Fruit fly (Drosophila melanogaster) whole organism, embryonic: Measurements from ENCODE around the gene Hecw.

ENCODE experiments used
- Abd-B ChIP-seq: fragments of 200-800 bp; sonication (Bioruptor generic); optimal IDR thresholded peaks from 2 replicates; lab custom pipeline; 2018; ENCODE audit warnings: missing biosample characterization, mild to moderate bottlenecking, missing genetic modification characterization, moderate library complexity
- Adf1 ChIP-seq: fragments of 200-800 bp; sonication (Bioruptor generic); IDR thresholded peaks from 2 replicates; pipeline ENCODE4 v1.3.6; 2022; ENCODE audit warnings: missing biosample characterization, missing genetic modification characterization
- BEAF-32 ChIP-seq: fragments of 200-800 bp; sonication (Bioruptor generic); optimal IDR thresholded peaks from 3 replicates; lab custom pipeline; 2017; ENCODE audit warnings: missing biosample characterization, missing genetic modification characterization, mild to moderate bottlenecking, moderate library complexity, missing genetic modification reagents
- CG10274 ChIP-seq: fragments of 200-800 bp; sonication (Bioruptor generic); optimal IDR thresholded peaks from 3 replicates; lab custom pipeline; 2017; ENCODE audit warnings: missing biosample characterization, mild to moderate bottlenecking, missing genetic modification characterization
- CG10321 ChIP-seq: fragments of 200-800 bp; sonication (Bioruptor generic); IDR thresholded peaks from 2 replicates; pipeline ENCODE4 v1.3.6; 2022; ENCODE audit warnings: missing biosample characterization, missing genetic modification characterization
- CG11247 ChIP-seq: fragments of 200-800 bp; sonication (Bioruptor generic); IDR thresholded peaks from 2 replicates; pipeline ENCODE4 v1.3.6; 2022; ENCODE audit warnings: missing biosample characterization, missing genetic modification characterization
- CG12236 ChIP-seq: fragments of 200-800 bp; sonication (Bioruptor generic); optimal IDR thresholded peaks from 2 replicates; lab custom pipeline; 2016; ENCODE audit warnings: missing biosample characterization, missing genetic modification characterization
- CG14860 ChIP-seq: fragments of 200-800 bp; sonication (Bioruptor generic); IDR thresholded peaks from 3 replicates; pipeline ENCODE4 v1.3.6; 2022; ENCODE audit warnings: missing biosample characterization, missing genetic modification characterization; ENCODE audit not compliant: partially characterized antibody
- CG16813 ChIP-seq: fragments of 200-800 bp; sonication (Bioruptor generic); IDR thresholded peaks from 3 replicates; pipeline ENCODE4 v1.3.6; 2022; ENCODE audit warnings: missing biosample characterization, missing genetic modification characterization; ENCODE audit not compliant: partially characterized antibody
- CG2875 ChIP-seq: fragments of 200-800 bp; sonication (Bioruptor generic); optimal IDR thresholded peaks from 2 replicates; lab custom pipeline; 2017; ENCODE audit warnings: missing biosample characterization, mild to moderate bottlenecking, missing genetic modification characterization, missing genetic modification reagents
- CG31388 ChIP-seq: fragments of 200-800 bp; sonication (Bioruptor generic); optimal IDR thresholded peaks from 2 replicates; lab custom pipeline; 2016; ENCODE audit warnings: missing biosample characterization, missing genetic modification characterization
- CG33213 ChIP-seq: fragments of 200-800 bp; sonication (Bioruptor generic); optimal IDR thresholded peaks from 3 replicates; lab custom pipeline; 2016; ENCODE audit warnings: missing biosample characterization, missing genetic modification characterization
- CG34422 ChIP-seq: fragments of 200-800 bp; sonication (Bioruptor generic); IDR thresholded peaks from 3 replicates; pipeline ENCODE4 v1.3.6; 2022; ENCODE audit warnings: missing biosample characterization, missing genetic modification characterization
- CG43689 ChIP-seq: fragments of 200-800 bp; sonication (Bioruptor generic); IDR thresholded peaks from 2 replicates; pipeline ENCODE4 v1.3.6; 2022; ENCODE audit warnings: missing biosample characterization, missing genetic modification characterization
- CG4707 ChIP-seq: fragments of 200-800 bp; sonication (Bioruptor generic); optimal IDR thresholded peaks from 2 replicates; lab custom pipeline; 2018; ENCODE audit warnings: missing biosample characterization, mild to moderate bottlenecking, missing genetic modification characterization, moderate library complexity
- CG6254 ChIP-seq: fragments of 200-800 bp; sonication (Bioruptor generic); optimal IDR thresholded peaks from 3 replicates; lab custom pipeline; 2017; ENCODE audit warnings: mild to moderate bottlenecking, missing biosample characterization, missing genetic modification reagents, missing genetic modification characterization
- CG6765 ChIP-seq: fragments of 200-800 bp; sonication (Bioruptor generic); optimal IDR thresholded peaks from 3 replicates; lab custom pipeline; 2017; ENCODE audit warnings: missing biosample characterization, mild to moderate bottlenecking, missing genetic modification characterization
- CG8089 ChIP-seq: fragments of 200-800 bp; sonication (Bioruptor generic); optimal IDR thresholded peaks from 3 replicates; lab custom pipeline; 2016; ENCODE audit warnings: missing biosample characterization, missing genetic modification characterization
- CG8281 ChIP-seq: fragments of 200-800 bp; sonication (Bioruptor generic); optimal IDR thresholded peaks from 2 replicates; lab custom pipeline; 2018; ENCODE audit warnings: missing biosample characterization, mild to moderate bottlenecking, missing genetic modification characterization, moderate library complexity
- CG9609 ChIP-seq: fragments of 200-800 bp; sonication (Bioruptor generic); optimal IDR thresholded peaks from 3 replicates; lab custom pipeline; 2016; ENCODE audit warnings: missing biosample characterization, missing genetic modification characterization
- CTCF ChIP-seq: fragments of 200-800 bp; sonication (Bioruptor generic); optimal IDR thresholded peaks from 2 replicates; lab custom pipeline; 2017; ENCODE audit warnings: missing biosample characterization, mild to moderate bottlenecking, missing genetic modification characterization, moderate library complexity
- CkIIα-i1 ChIP-seq: fragments of 200-800 bp; sonication (Bioruptor generic); IDR thresholded peaks from 2 replicates; pipeline ENCODE4 v1.3.6; 2022; ENCODE audit warnings: missing biosample characterization, missing genetic modification characterization
- CrebB ChIP-seq: fragments of 200-800 bp; sonication (Bioruptor generic); optimal IDR thresholded peaks from 3 replicates; lab custom pipeline; 2018; ENCODE audit warnings: missing biosample characterization, mild to moderate bottlenecking, missing genetic modification characterization
- D19A ChIP-seq: fragments of 200-800 bp; optimal IDR thresholded peaks from 3 replicates; lab custom pipeline; 2019; ENCODE audit warnings: missing biosample characterization, mild to moderate bottlenecking, missing genetic modification characterization, moderate library complexity
- D19B ChIP-seq: fragments of 200-800 bp; sonication (Bioruptor generic); optimal IDR thresholded peaks from 2 replicates; lab custom pipeline; 2017; ENCODE audit warnings: missing biosample characterization, mild to moderate bottlenecking, missing genetic modification characterization
- Dbx ChIP-seq: fragments of 200-800 bp; sonication (Bioruptor generic); IDR thresholded peaks from 3 replicates; pipeline ENCODE4 v1.3.6; 2022; ENCODE audit warnings: missing biosample characterization, missing genetic modification characterization
- Hmr ChIP-seq: fragments of 200-800 bp; sonication (Bioruptor generic); optimal IDR thresholded peaks from 3 replicates; lab custom pipeline; 2017; ENCODE audit warnings: mild to moderate bottlenecking, missing biosample characterization, missing genetic modification reagents, missing genetic modification characterization
- Side ChIP-seq: fragments of 200-800 bp; sonication (Bioruptor generic); optimal IDR thresholded peaks from 2 replicates; lab custom pipeline; 2016; ENCODE audit warnings: missing biosample characterization, missing genetic modification characterization
- Vsx1 ChIP-seq: fragments of 200-800 bp; sonication (Bioruptor generic); optimal IDR thresholded peaks from 2 replicates; lab custom pipeline; 2017; ENCODE audit warnings: missing biosample characterization, mild to moderate bottlenecking, missing genetic modification characterization, missing genetic modification reagents
- ac ChIP-seq: fragments of 200-800 bp; sonication (Bioruptor generic); optimal IDR thresholded peaks from 3 replicates; lab custom pipeline; 2017; ENCODE audit warnings: missing biosample characterization, mild to moderate bottlenecking, missing genetic modification characterization
- crol ChIP-seq: fragments of 200-800 bp; sonication (Bioruptor generic); IDR thresholded peaks from 2 replicates; pipeline ENCODE4 v1.3.6; 2022; ENCODE audit warnings: missing biosample characterization, missing genetic modification characterization
- da ChIP-seq: fragments of 200-800 bp; sonication (Bioruptor generic); optimal IDR thresholded peaks from 2 replicates; lab custom pipeline; 2016; ENCODE audit warnings: missing biosample characterization, missing genetic modification characterization
- eve ChIP-seq, 2 experiments: fragments of >200 bp; optimal IDR thresholded peaks; 2 replicates each; lab custom pipeline; 2017; ENCODE audit warnings: missing biosample characterization in 2 of 2, missing genetic modification characterization in 2 of 2
- ftz-f1 ChIP-seq: fragments of 200-800 bp; sonication (Bioruptor generic); optimal IDR thresholded peaks from 2 replicates; lab custom pipeline; 2016; ENCODE audit warnings: missing biosample characterization, missing genetic modification characterization
- fu2 ChIP-seq: fragments of 200-800 bp; sonication (Bioruptor generic); optimal IDR thresholded peaks from 2 replicates; lab custom pipeline; 2016; ENCODE audit warnings: missing biosample characterization, missing genetic modification characterization
- gsb ChIP-seq: fragments of 200-800 bp; sonication (Bioruptor generic); IDR thresholded peaks from 2 replicates; pipeline ENCODE4 v1.3.6; 2022; ENCODE audit warnings: missing biosample characterization, missing genetic modification characterization
- ken ChIP-seq: fragments of 200-800 bp; sonication (Bioruptor generic); IDR thresholded peaks from 3 replicates; pipeline ENCODE4 v1.3.6; 2022; ENCODE audit warnings: missing biosample characterization, missing genetic modification characterization
- pfk ChIP-seq: fragments of 200-800 bp; sonication (Bioruptor generic); optimal IDR thresholded peaks from 2 replicates; lab custom pipeline; 2018; ENCODE audit warnings: missing biosample characterization, mild to moderate bottlenecking, missing genetic modification characterization, moderate library complexity
- phol ChIP-seq: fragments of 200-800 bp; sonication (Bioruptor generic); optimal IDR thresholded peaks from 3 replicates; lab custom pipeline; 2018; ENCODE audit warnings: missing biosample characterization, mild to moderate bottlenecking, missing genetic modification characterization, moderate library complexity
- pnt ChIP-seq: fragments of 200-800 bp; sonication (Bioruptor generic); optimal IDR thresholded peaks from 3 replicates; lab custom pipeline; 2016; ENCODE audit warnings: missing biosample characterization, missing genetic modification characterization
- pzg ChIP-seq: fragments of 200-800 bp; sonication (Bioruptor generic); optimal IDR thresholded peaks from 3 replicates; lab custom pipeline; 2018; ENCODE audit warnings: missing biosample characterization, mild to moderate bottlenecking, missing genetic modification characterization, moderate library complexity
- repo ChIP-seq: fragments of 200-800 bp; sonication (Bioruptor generic); optimal IDR thresholded peaks from 2 replicates; lab custom pipeline; 2016; ENCODE audit warnings: missing biosample characterization, missing genetic modification characterization
- row ChIP-seq: fragments of 200-800 bp; sonication (Bioruptor generic); IDR thresholded peaks from 3 replicates; pipeline ENCODE4 v1.3.6; 2022; ENCODE audit warnings: missing biosample characterization, missing genetic modification characterization
- scrt ChIP-seq: fragments of 200-800 bp; sonication (Bioruptor generic); optimal IDR thresholded peaks from 2 replicates; lab custom pipeline; 2018; ENCODE audit warnings: missing biosample characterization, mild to moderate bottlenecking, missing genetic modification characterization, moderate library complexity
- sim ChIP-seq: fragments of 200-800 bp; sonication (Bioruptor generic); IDR thresholded peaks from 2 replicates; pipeline ENCODE4 v1.3.6; 2022; ENCODE audit warnings: missing biosample characterization, missing genetic modification characterization
- so ChIP-seq: fragments of 200-800 bp; sonication (Bioruptor generic); IDR thresholded peaks from 3 replicates; pipeline ENCODE4 v1.3.6; 2022; ENCODE audit warnings: missing biosample characterization, missing genetic modification characterization
- sug ChIP-seq: fragments of 200-800 bp; optimal IDR thresholded peaks from 2 replicates; lab custom pipeline; 2019; ENCODE audit warnings: missing biosample characterization, mild to moderate bottlenecking, missing genetic modification characterization, moderate library complexity
- tap ChIP-seq: fragments of 200-800 bp; optimal IDR thresholded peaks from 3 replicates; lab custom pipeline; 2019; ENCODE audit warnings: missing biosample characterization, mild to moderate bottlenecking, missing genetic modification characterization, moderate library complexity
- tio ChIP-seq: fragments of 200-800 bp; sonication (Bioruptor generic); optimal IDR thresholded peaks from 2 replicates; lab custom pipeline; 2017; ENCODE audit warnings: missing biosample characterization, missing genetic modification characterization, inconsistent platforms
- wdn ChIP-seq: fragments of 200-800 bp; sonication (Bioruptor generic); IDR thresholded peaks from 2 replicates; pipeline ENCODE4 v1.3.6; 2022; ENCODE audit warnings: missing biosample characterization, missing genetic modification characterization
- z ChIP-seq: fragments of 200-800 bp; sonication (Bioruptor generic); IDR thresholded peaks from 3 replicates; pipeline ENCODE4 v1.3.6; 2022; ENCODE audit warnings: missing biosample characterization, missing genetic modification characterization

The Hecw gene

dm6 chrX:9579918-9580521 is 28.7 kb upstream of the Hecw start, which contains the start of gene LPCAT (continued):
- TF ChIP-seq phol = peak; percentile 83
- TF ChIP-seq gsb (GFP tag; lab: Robert Waterston, UW) = peak; percentile 67; the same call in 1 of the 2 replicates
- TF ChIP-seq ken (GFP tag; lab: Robert Waterston, UW) = peak; percentile 90
- TF ChIP-seq CG43689 = peak; percentile 37; the same call in 1 of the 2 replicates
- peak; percentile 1 for TF ChIP-seq D19A (tag; lab: Kevin White, UChicago)
- TF ChIP-seq CTCF = peak; percentile 50
- peak; percentile 58 for TF ChIP-seq CG8089 (GFP tag; lab: Kevin White, UChicago)
- peak; percentile 35 for TF ChIP-seq CG10274 (GFP tag; lab: Kevin White, UChicago)
- TF ChIP-seq tio (GFP tag; lab: Kevin White, UChicago) = no peak
- TF ChIP-seq so (GFP tag; lab: Robert Waterston, UW) = no peak; the same call in 2 of the 3 replicates
- TF ChIP-seq CrebB = no peak
- peak; percentile 86 for TF ChIP-seq CG33213
- TF ChIP-seq wdn (GFP tag; lab: Robert Waterston, UW) = peak; percentile 74
- TF ChIP-seq Side = peak; percentile 62
- no peak for TF ChIP-seq ac (GFP tag; lab: Kevin White, UChicago)
- peak; percentile 85 for TF ChIP-seq BEAF-32 (GFP tag; lab: Kevin White, UChicago)
- TF ChIP-seq scrt (GFP tag; lab: Kevin White, UChicago) = peak; percentile 43
- peak; percentile 65 for TF ChIP-seq row (GFP tag; lab: Robert Waterston, UW)
- peak; percentile 79 for TF ChIP-seq Hmr (GFP tag; lab: Kevin White, UChicago)
- TF ChIP-seq D19B (GFP tag; lab: Kevin White, UChicago) = peak; percentile 50
- TF ChIP-seq ftz-f1 = no peak
- TF ChIP-seq Vsx1 (GFP tag; lab: Kevin White, UChicago) = no peak
- no peak for TF ChIP-seq CG8281 (tag; lab: Kevin White, UChicago)
- TF ChIP-seq CG31388 (GFP tag; lab: Kevin White, UChicago) = peak; percentile 47
- peak; percentile 46 for TF ChIP-seq CG6765 (GFP tag; lab: Kevin White, UChicago)
- TF ChIP-seq CG14860 (GFP tag; lab: Robert Waterston, UW) = peak; percentile 49; the same call in 1 of the 3 replicates
- peak; percentile 90 for TF ChIP-seq Dbx (GFP tag; lab: Robert Waterston, UW)
- TF ChIP-seq eve (GFP tag; optimal IDR thresholded peaks at IDR 0.05; lab: Kevin White, UChicago) = peak in 1 of 2 experiments; percentile 81
- no peak for TF ChIP-seq sim (GFP tag; lab: Robert Waterston, UW)
- peak; percentile 53 for TF ChIP-seq da (GFP tag; lab: Kevin White, UChicago)
- TF ChIP-seq CG6254 (GFP tag; lab: Kevin White, UChicago) = no peak
- no peak for TF ChIP-seq CkIIα-i1 (GFP tag; lab: Robert Waterston, UW)
- peak; percentile 91 for TF ChIP-seq pzg (GFP tag; lab: Kevin White, UChicago)
- TF ChIP-seq repo (GFP tag; lab: Kevin White, UChicago) = peak; percentile 66
- peak; percentile 81 for TF ChIP-seq CG34422 (GFP tag; lab: Robert Waterston, UW)
- TF ChIP-seq crol (GFP tag; lab: Robert Waterston, UW) = no peak
- TF ChIP-seq pfk = peak; percentile 8
- peak; percentile 86 for TF ChIP-seq CG11247 (GFP tag; lab: Robert Waterston, UW)
- no peak for TF ChIP-seq CG12236 (GFP tag; lab: Kevin White, UChicago)
- peak; percentile 4 for TF ChIP-seq tap (tag; lab: Kevin White, UChicago)
- no peak for TF ChIP-seq CG2875
- TF ChIP-seq pnt (GFP tag; lab: Kevin White, UChicago) = peak; percentile 81
- no peak for TF ChIP-seq z (GFP tag; lab: Robert Waterston, UW)
- peak; percentile 78 for TF ChIP-seq Abd-B (GFP tag; lab: Kevin White, UChicago)
- no peak for TF ChIP-seq CG4707 (GFP tag; lab: Kevin White, UChicago)
- TF ChIP-seq fu2 = peak; percentile 70
- peak; percentile 84 for TF ChIP-seq CG16813
- no peak for TF ChIP-seq sug (tag; lab: Kevin White, UChicago)
- TF ChIP-seq CG10321 (GFP tag; lab: Robert Waterston, UW) = 0 out of 2 replicates have a peak, but pooled peaks have one; percentile 39
- peak; percentile 50 for TF ChIP-seq CG9609 (GFP tag; lab: Kevin White, UChicago)
- TF ChIP-seq Adf1 (GFP tag; lab: Robert Waterston, UW) = peak; percentile 24; the same call in 1 of the 2 replicates
